Fruit fly (Drosophila melanogaster) whole organism, adult: ENCODE results near the gene CYLD.

Experiments
- CG11617 ChIP-seq: fragments of 200-800 bp; sonication (Bioruptor generic); optimal IDR thresholded peaks from 2 replicates; lab custom pipeline; 2017; ENCODE audit warnings: mild to moderate bottlenecking, missing biosample characterization, missing genetic modification reagents, missing genetic modification characterization
- CG33017 ChIP-seq: fragments of 200-800 bp; sonication (Bioruptor generic); optimal IDR thresholded peaks from 2 replicates; lab custom pipeline; 2018; ENCODE audit warnings: missing biosample characterization, mild to moderate bottlenecking, missing genetic modification characterization, moderate library complexity
- CG7045 ChIP-seq: fragments of 200-800 bp; sonication (Bioruptor generic); optimal IDR thresholded peaks from 2 replicates; lab custom pipeline; 2017; ENCODE audit warnings: missing biosample characterization, mild to moderate bottlenecking, missing genetic modification characterization
- CG7101 ChIP-seq: fragments of 200-800 bp; sonication (Bioruptor generic); optimal IDR thresholded peaks from 2 replicates; lab custom pipeline; 2018; ENCODE audit warnings: missing biosample characterization, mild to moderate bottlenecking, missing genetic modification characterization, moderate library complexity
- Hr96 ChIP-seq: fragments of 200-800 bp; sonication (Bioruptor generic); optimal IDR thresholded peaks from 2 replicates; lab custom pipeline; 2016; ENCODE audit warnings: missing biosample characterization, missing genetic modification characterization
- ovo ChIP-seq: fragments of 200-800 bp; sonication (Bioruptor generic); optimal IDR thresholded peaks from 2 replicates; lab custom pipeline; 2016; ENCODE audit warnings: missing biosample characterization, missing genetic modification characterization

DNA sequence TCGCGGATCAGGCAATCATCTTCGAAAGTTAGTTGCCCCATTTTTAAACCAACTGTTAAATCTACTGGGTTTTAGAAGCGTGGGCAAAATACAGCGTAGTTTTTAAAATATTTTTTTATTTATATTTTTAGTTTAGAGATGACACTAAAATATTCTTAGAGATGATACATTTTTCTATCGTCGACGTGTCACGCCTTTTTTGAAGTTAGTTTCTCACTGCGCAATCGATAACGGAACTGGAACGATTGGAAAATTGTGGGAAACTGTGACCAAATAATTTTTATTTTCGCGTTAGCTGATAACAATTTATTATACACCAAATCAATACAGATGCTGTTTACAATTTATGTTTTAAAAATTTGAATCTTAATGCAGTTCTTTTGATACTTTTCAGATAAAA lies 21.0 kb downstream of the CYLD start, which contains the start of gene Utx:
- TF ChIP-seq CG7101 (tag; lab: Kevin White, UChicago) (no peak), CG7045 (GFP tag; lab: Kevin White, UChicago) (no peak), ovo (no peak), CG33017 (tag; lab: Kevin White, UChicago) (no peak), Hr96 (GFP tag; lab: Kevin White, UChicago) (no peak), CG11617 (GFP tag; lab: Kevin White, UChicago) (no peak)
